Worm (Caenorhabditis elegans): ENCODE results near the gene Y105C5B.9.

DNA sequence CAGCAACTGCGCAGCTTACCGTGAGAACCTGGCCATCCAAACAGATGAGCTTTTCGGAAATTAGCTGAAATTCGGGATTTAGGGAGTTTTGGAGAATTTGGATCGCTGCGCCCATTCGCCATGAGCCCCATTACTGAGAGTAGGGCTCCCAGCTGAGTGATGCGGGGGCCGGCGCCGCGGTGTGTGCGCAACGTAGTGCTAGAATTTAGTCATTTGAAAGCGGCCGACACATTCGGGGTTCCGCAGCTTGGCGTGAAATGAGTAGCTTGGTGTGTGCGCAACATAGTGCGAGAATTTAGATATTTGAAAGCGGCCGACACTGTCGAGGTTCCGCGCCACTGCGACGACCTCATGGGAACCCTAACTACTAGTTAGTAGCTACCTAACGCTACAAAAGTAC, 10.4 kb downstream of the Y105C5B.9 start:
- TF ChIP-seq pqm-1 (tag; optimal IDR thresholded peaks at IDR 0.05) = no peak
- TF ChIP-seq ceh-18 (tag; optimal IDR thresholded peaks at IDR 0.05) = no peak
- no peak for TF ChIP-seq rnt-1 (tag; optimal IDR thresholded peaks at IDR 0.05)
- no peak for TF ChIP-seq tbx-2 (tag; optimal IDR thresholded peaks at IDR 0.05)
- TF ChIP-seq ama-1 (optimal IDR thresholded peaks at IDR 0.05) = no peak

Measured in whole organism, late embryonic.